Worm (Caenorhabditis elegans): Measurements from ENCODE around the gene ril-1.

Gene ril-1

DNA sequence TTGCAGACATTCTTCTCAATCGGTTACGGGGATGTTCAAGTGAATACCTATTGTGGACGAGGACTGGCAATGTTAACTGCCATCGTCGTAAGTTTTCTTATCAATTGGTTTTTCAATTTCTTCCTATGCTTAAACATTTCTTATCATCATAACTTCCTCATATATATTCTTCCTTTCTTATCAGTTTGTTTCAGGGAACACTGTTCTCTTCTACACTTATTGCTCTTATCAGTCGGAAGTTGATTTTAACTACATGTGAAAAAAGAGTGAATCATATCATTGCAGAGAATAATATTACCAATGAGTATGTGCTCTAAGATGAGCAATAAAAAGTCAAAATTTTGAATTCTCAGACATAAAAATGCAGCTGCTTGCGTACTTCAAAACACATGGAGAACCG lies 18.2 kb upstream of the ril-1 start:
- no peak for TF ChIP-seq unc-120 (tag; optimal IDR thresholded peaks at IDR 0.05; ENCODE audit: poor library complexity, severe bottlenecking)
- TF ChIP-seq flh-1 (GFP tag; optimal IDR thresholded peaks at IDR 0.05): no peak
- TF ChIP-seq zip-8 (tag; optimal IDR thresholded peaks at IDR 0.05): no peak
- TF ChIP-seq unc-39 (tag; optimal IDR thresholded peaks at IDR 0.05): no peak
- TF ChIP-seq nhr-28 (tag; optimal IDR thresholded peaks at IDR 0.05): no peak
- TF ChIP-seq ces-1 (GFP tag; optimal IDR thresholded peaks at IDR 0.05): no peak
- TF ChIP-seq ceh-83 (GFP tag; optimal IDR thresholded peaks at IDR 0.05): no peak
- TF ChIP-seq elt-1 (tag; optimal IDR thresholded peaks at IDR 0.05; ENCODE audit: borderline replicate concordance, insufficient read depth): no peak
- TF ChIP-seq elt-3 (tag; optimal IDR thresholded peaks at IDR 0.05): no peak
- no peak for TF ChIP-seq sptf-1 (tag; optimal IDR thresholded peaks at IDR 0.05)
- TF ChIP-seq mab-5 (tag; optimal IDR thresholded peaks at IDR 0.05): no peak
- TF ChIP-seq unc-62 (GFP tag; optimal IDR thresholded peaks at IDR 0.05): no peak
- no peak for TF ChIP-seq drap-1 (GFP tag; optimal IDR thresholded peaks at IDR 0.05)
- TF ChIP-seq nhr-237 (tag; optimal IDR thresholded peaks at IDR 0.05): no peak
- TF ChIP-seq nhr-76 (tag; optimal IDR thresholded peaks at IDR 0.05): no peak
- no peak for TF ChIP-seq hlh-1 (tag; optimal IDR thresholded peaks at IDR 0.05)
- TF ChIP-seq snpc-4 (tag; optimal IDR thresholded peaks at IDR 0.05): no peak
- TF ChIP-seq cnd-1 (tag; optimal IDR thresholded peaks at IDR 0.05): no peak

ce11 chrV:14540932-14541331 lies 17.0 kb upstream of the ril-1 start:
- TF ChIP-seq lin-13 (tag; optimal IDR thresholded peaks at IDR 0.05) (no peak), nhr-2 (tag; optimal IDR thresholded peaks at IDR 0.05) (no peak), mab-5 (tag; optimal IDR thresholded peaks at IDR 0.05) (no peak), sptf-1 (tag; optimal IDR thresholded peaks at IDR 0.05) (no peak)

DNA sequence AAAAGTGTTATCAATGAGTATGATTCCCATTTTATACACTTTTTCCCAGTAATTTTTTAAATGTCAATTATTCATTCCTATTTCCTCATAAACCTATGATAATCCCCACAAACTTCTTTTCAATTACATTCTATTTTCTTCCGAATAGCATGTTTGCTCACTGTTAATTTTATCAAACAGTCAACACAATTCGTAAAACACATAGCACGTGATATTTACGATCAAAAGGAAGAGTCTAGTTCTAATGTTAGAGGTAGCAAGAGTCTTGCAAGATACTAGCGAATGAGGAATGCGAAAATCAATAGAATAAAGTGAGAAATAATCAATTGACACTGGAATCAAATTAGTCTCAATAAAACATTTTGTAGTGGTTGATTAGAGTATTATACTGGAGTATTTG lies 15.4 kb upstream of the ril-1 start:
- TF ChIP-seq tbx-8 (GFP tag; optimal IDR thresholded peaks at IDR 0.05) (no peak), M03D4.4 (tag; optimal IDR thresholded peaks at IDR 0.05) (no peak), bed-3 (GFP tag; optimal IDR thresholded peaks at IDR 0.05) (no peak), nhr-237 (tag; optimal IDR thresholded peaks at IDR 0.05) (no peak), snpc-4 (tag; optimal IDR thresholded peaks at IDR 0.05) (no peak), nhr-28 (tag; optimal IDR thresholded peaks at IDR 0.05) (no peak), nhr-2 (tag; optimal IDR thresholded peaks at IDR 0.05) (no peak), ceh-39 (tag; optimal IDR thresholded peaks at IDR 0.05) (no peak), ztf-11 (tag; optimal IDR thresholded peaks at IDR 0.05) (no peak), sem-2 (GFP tag; optimal IDR thresholded peaks at IDR 0.05) (no peak), elt-1 (tag; optimal IDR thresholded peaks at IDR 0.05; ENCODE audit: borderline replicate concordance, insufficient read depth) (no peak), blmp-1 (tag; optimal IDR thresholded peaks at IDR 0.05) (no peak)

ce11 chrV:14536274-14536673 lies 12.3 kb upstream of the ril-1 start, which contains the start of gene tag-191:
Gene tag-191, minus strand, starts transcription at chrV:14536374.
- no peak for TF ChIP-seq mls-2 (tag; optimal IDR thresholded peaks at IDR 0.05)

- no peak for TF ChIP-seq ztf-11 (tag; optimal IDR thresholded peaks at IDR 0.05)
- TF ChIP-seq unc-120 (tag; optimal IDR thresholded peaks at IDR 0.05; ENCODE audit: poor library complexity, severe bottlenecking): no peak
These were observed 8.4 kb upstream of the ril-1 start for ce11 chrV:14532374-14532773.

ce11 chrV:14530813-14531212 lies 6.9 kb upstream of the ril-1 start, which contains the start of gene kcnl-4:
Gene kcnl-4, plus strand, starts transcription at chrV:14531113.
- no peak for TF ChIP-seq snpc-4 (tag; optimal IDR thresholded peaks at IDR 0.05)
- no peak for TF ChIP-seq cnd-1 (tag; optimal IDR thresholded peaks at IDR 0.05)
- no peak for TF ChIP-seq nhr-28 (tag; optimal IDR thresholded peaks at IDR 0.05)
- TF ChIP-seq mep-1 (tag; optimal IDR thresholded peaks at IDR 0.05): no peak
- TF ChIP-seq ham-2 (GFP tag; optimal IDR thresholded peaks at IDR 0.05): no peak
- no peak for TF ChIP-seq unc-62 (GFP tag; optimal IDR thresholded peaks at IDR 0.05)
- no peak for TF ChIP-seq ztf-11 (tag; optimal IDR thresholded peaks at IDR 0.05)
- TF ChIP-seq flh-1 (GFP tag; optimal IDR thresholded peaks at IDR 0.05): no peak
- TF ChIP-seq blmp-1 (tag; optimal IDR thresholded peaks at IDR 0.05): no peak
- no peak for TF ChIP-seq bed-3 (GFP tag; optimal IDR thresholded peaks at IDR 0.05)
- TF ChIP-seq ces-1 (GFP tag; optimal IDR thresholded peaks at IDR 0.05): no peak
- TF ChIP-seq unc-120 (tag; optimal IDR thresholded peaks at IDR 0.05; ENCODE audit: poor library complexity, severe bottlenecking): no peak
- TF ChIP-seq nhr-2 (tag; optimal IDR thresholded peaks at IDR 0.05): no peak
